Worm (Caenorhabditis elegans): ENCODE results near the gene Y69A2AR.50.

DNA sequence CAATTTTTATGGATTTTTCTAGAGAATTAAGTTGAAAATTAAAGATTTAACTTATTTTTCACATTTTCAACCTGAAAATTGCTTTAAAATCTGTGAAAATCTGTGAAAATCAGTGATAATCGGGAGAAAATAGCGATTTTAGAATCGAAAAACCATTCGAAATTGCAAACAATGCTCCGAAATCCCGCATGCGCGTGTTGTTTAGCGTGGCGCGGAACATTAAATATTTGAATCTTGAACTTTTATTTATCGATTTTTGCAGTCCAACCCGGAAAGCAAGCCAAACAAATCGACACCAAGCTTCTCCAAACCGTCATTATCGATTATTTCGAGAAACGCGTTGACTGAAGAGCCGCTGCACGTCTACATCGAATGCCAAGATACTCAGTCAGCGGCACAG, 48.8 kb downstream of the Y69A2AR.50 start:
- TF ChIP-seq C16A3.4 (tag; optimal IDR thresholded peaks at IDR 0.05) (no peak), nhr-20 (tag; optimal IDR thresholded peaks at IDR 0.05) (no peak), zag-1 (tag; optimal IDR thresholded peaks at IDR 0.05) (no peak), elt-2 (tag; optimal IDR thresholded peaks at IDR 0.05) (no peak)
